Worm (Caenorhabditis elegans): Measurements from ENCODE around the gene F55B12.10.
A peak's percentile ranks its signal among the peaks of the same experiment; 100 is the strongest.

The F55B12.10 gene

ce11 chrV:13839433-13839832, at the start of gene F55B12.10:
Gene F55B12.10, plus strand, starts transcription at chrV:13839733.
- TF ChIP-seq tbx-37 (GFP tag; conservative IDR thresholded peaks at IDR 0.05) (no peak), ceh-13 (GFP tag; optimal IDR thresholded peaks at IDR 0.05) (no peak), hmg-4 (GFP tag; optimal IDR thresholded peaks at IDR 0.05) (no peak), ceh-36 (tag; optimal IDR thresholded peaks at IDR 0.05) (no peak), aly-1 (tag; optimal IDR thresholded peaks at IDR 0.05) (no peak), tbx-11 (GFP tag; IDR thresholded peaks at IDR 0.05) (no peak)

ce11 chrV:13790117-13790516, 49.4 kb upstream of the F55B12.10 start:
- TF ChIP-seq hmbx-1 (tag; optimal IDR thresholded peaks at IDR 0.05) = no peak
- TF ChIP-seq ets-7 (tag; optimal IDR thresholded peaks at IDR 0.05) = no peak
- no peak for TF ChIP-seq ama-1 (optimal IDR thresholded peaks at IDR 0.05)
- no peak for TF ChIP-seq tbx-37 (GFP tag; conservative IDR thresholded peaks at IDR 0.05)
- no peak for TF ChIP-seq scrt-1 (GFP tag; IDR thresholded peaks at IDR 0.05)
- no peak for TF ChIP-seq hmg-4 (GFP tag; optimal IDR thresholded peaks at IDR 0.05)
- TF ChIP-seq hnd-1 (tag; optimal IDR thresholded peaks at IDR 0.05) = no peak
- TF ChIP-seq tbx-11 (GFP tag; IDR thresholded peaks at IDR 0.05) = no peak
- TF ChIP-seq aly-1 (tag; optimal IDR thresholded peaks at IDR 0.05) = no peak
- TF ChIP-seq F13C5.2 (tag; optimal IDR thresholded peaks at IDR 0.05) = no peak
- TF ChIP-seq ceh-13 (GFP tag; optimal IDR thresholded peaks at IDR 0.05) = no peak

- TF ChIP-seq sea-1 (GFP tag; conservative IDR thresholded peaks at IDR 0.05) (no peak), hmg-4 (GFP tag; optimal IDR thresholded peaks at IDR 0.05) (no peak), tra-4 (tag; optimal IDR thresholded peaks at IDR 0.05) (no peak), hmbx-1 (tag; optimal IDR thresholded peaks at IDR 0.05) (no peak), ceh-13 (GFP tag; optimal IDR thresholded peaks at IDR 0.05) (no peak), hnd-1 (tag; optimal IDR thresholded peaks at IDR 0.05) (no peak), pes-1 (GFP tag; IDR thresholded peaks at IDR 0.05) (no peak), tbx-11 (GFP tag; IDR thresholded peaks at IDR 0.05) (no peak), tbx-37 (GFP tag; conservative IDR thresholded peaks at IDR 0.05) (no peak), F13C5.2 (tag; optimal IDR thresholded peaks at IDR 0.05) (no peak), ceh-36 (tag; optimal IDR thresholded peaks at IDR 0.05) (no peak), ets-7 (tag; optimal IDR thresholded peaks at IDR 0.05) (no peak)
Measured at ce11 chrV:13790557-13790956, 49.0 kb upstream of the F55B12.10 start.

ce11 chrV:13794046-13794445, 45.5 kb upstream of the F55B12.10 start:
- TF ChIP-seq ceh-36 (tag; optimal IDR thresholded peaks at IDR 0.05) (no peak), hmbx-1 (tag; optimal IDR thresholded peaks at IDR 0.05) (no peak), tbx-37 (GFP tag; conservative IDR thresholded peaks at IDR 0.05) (no peak), aly-1 (tag; optimal IDR thresholded peaks at IDR 0.05) (no peak), F13C5.2 (tag; optimal IDR thresholded peaks at IDR 0.05) (no peak), flt-1 (GFP tag; IDR thresholded peaks at IDR 0.05) (no peak), hnd-1 (tag; optimal IDR thresholded peaks at IDR 0.05) (no peak)

ce11 chrV:13796246-13796776, 43.2 kb upstream of the F55B12.10 start, which contains the start of gene twk-32:
Gene twk-32, plus strand, starts transcription at chrV:13796641.
- TF ChIP-seq pes-1 (GFP tag; IDR thresholded peaks at IDR 0.05) (no peak), F13C5.2 (tag; optimal IDR thresholded peaks at IDR 0.05) (no peak), hnd-1 (tag; optimal IDR thresholded peaks at IDR 0.05) (no peak), sea-1 (GFP tag; conservative IDR thresholded peaks at IDR 0.05) (no peak), tra-4 (tag; optimal IDR thresholded peaks at IDR 0.05) (no peak), tbx-11 (GFP tag; IDR thresholded peaks at IDR 0.05) (no peak), ama-1 (optimal IDR thresholded peaks at IDR 0.05) (no peak), ceh-36 (tag; optimal IDR thresholded peaks at IDR 0.05) (no peak), ets-7 (tag; optimal IDR thresholded peaks at IDR 0.05) (no peak), flt-1 (GFP tag; IDR thresholded peaks at IDR 0.05) (no peak), scrt-1 (GFP tag; IDR thresholded peaks at IDR 0.05) (no peak), aly-1 (tag; optimal IDR thresholded peaks at IDR 0.05) (no peak), ceh-13 (GFP tag; optimal IDR thresholded peaks at IDR 0.05) (no peak), B0310.2 (tag; optimal IDR thresholded peaks at IDR 0.05) (no peak), tbx-37 (GFP tag; conservative IDR thresholded peaks at IDR 0.05) (no peak)

- TF ChIP-seq F13C5.2 (tag; optimal IDR thresholded peaks at IDR 0.05) (no peak), tra-4 (tag; optimal IDR thresholded peaks at IDR 0.05) (no peak), sea-1 (GFP tag; conservative IDR thresholded peaks at IDR 0.05) (no peak), pes-1 (GFP tag; IDR thresholded peaks at IDR 0.05) (no peak), hmg-4 (GFP tag; optimal IDR thresholded peaks at IDR 0.05) (no peak), flt-1 (GFP tag; IDR thresholded peaks at IDR 0.05) (no peak), ceh-13 (GFP tag; optimal IDR thresholded peaks at IDR 0.05) (no peak), hnd-1 (tag; optimal IDR thresholded peaks at IDR 0.05) (no peak), scrt-1 (GFP tag; IDR thresholded peaks at IDR 0.05) (no peak), ceh-36 (tag; optimal IDR thresholded peaks at IDR 0.05) (no peak), tbx-11 (GFP tag; IDR thresholded peaks at IDR 0.05) (no peak), aly-1 (tag; optimal IDR thresholded peaks at IDR 0.05) (no peak), hmbx-1 (tag; optimal IDR thresholded peaks at IDR 0.05) (no peak), tbx-37 (GFP tag; conservative IDR thresholded peaks at IDR 0.05) (no peak), ets-7 (tag; optimal IDR thresholded peaks at IDR 0.05) (no peak), ama-1 (optimal IDR thresholded peaks at IDR 0.05) (no peak), B0310.2 (tag; optimal IDR thresholded peaks at IDR 0.05) (no peak)
Measured at ce11 chrV:13799190-13799589, 40.3 kb upstream of the F55B12.10 start.

- TF ChIP-seq tbx-11 (GFP tag; IDR thresholded peaks at IDR 0.05) = no peak
- 0 out of 2 replicates have a peak, but pooled peaks have one; percentile 40 for TF ChIP-seq sea-1 (GFP tag; conservative IDR thresholded peaks at IDR 0.05)
- peak; percentile 22 for TF ChIP-seq ama-1 (optimal IDR thresholded peaks at IDR 0.05)
- no peak for TF ChIP-seq pes-1 (GFP tag; IDR thresholded peaks at IDR 0.05)
Measured at ce11 chrV:13803902-13804301, 35.6 kb upstream of the F55B12.10 start, which contains the start of gene swan-2. Gene swan-2, minus strand, starts transcription at chrV:13804281.

ce11 chrV:13807232-13807631, 32.3 kb upstream of the F55B12.10 start, which contains the start of gene swan-1:
Gene swan-1, minus strand, starts transcription at chrV:13807237.
- TF ChIP-seq tra-4 (tag; optimal IDR thresholded peaks at IDR 0.05) (no peak), flt-1 (GFP tag; IDR thresholded peaks at IDR 0.05) (no peak), hmbx-1 (tag; optimal IDR thresholded peaks at IDR 0.05) (no peak), ets-7 (tag; optimal IDR thresholded peaks at IDR 0.05) (no peak), sea-1 (GFP tag; conservative IDR thresholded peaks at IDR 0.05) (no peak), tbx-11 (GFP tag; IDR thresholded peaks at IDR 0.05) (no peak), scrt-1 (GFP tag; IDR thresholded peaks at IDR 0.05) (no peak), hnd-1 (tag; optimal IDR thresholded peaks at IDR 0.05) (no peak), B0310.2 (tag; optimal IDR thresholded peaks at IDR 0.05) (no peak)
